Worm (Caenorhabditis elegans) whole organism, L4 larva: ENCODE data around the gene M03B6.1.

Source experiments
- ZK337.2 ChIP-seq: fragments of 200-800 bp; sonication (Bioruptor generic); IDR thresholded peaks from 2 replicates; pipeline ENCODE4 v1.3.6; 2022; ENCODE audit warnings: missing genetic modification reagents, missing genetic modification characterization, missing compliant biosample characterization
- ama-1 ChIP-seq: fragments of 150-350 bp; optimal IDR thresholded peaks from 2 replicates; lab custom pipeline; 2014; ENCODE audit warnings: inconsistent platforms, mixed read lengths
- ceh-32 ChIP-seq: sonication (generic microtip); optimal IDR thresholded peaks from 2 replicates; lab custom pipeline; 2016; ENCODE audit warnings: mild to moderate bottlenecking, missing genetic modification characterization, missing compliant biosample characterization; ENCODE audit not compliant: poor library complexity
- daf-12 ChIP-seq: fragments of 150-350 bp; optimal IDR thresholded peaks from 2 replicates; lab custom pipeline; 2014; ENCODE audit warnings: missing biosample characterization, missing genetic modification reagents, missing genetic modification characterization
- duxl-1 ChIP-seq: sonication (generic microtip); optimal IDR thresholded peaks from 2 replicates; lab custom pipeline; 2016; ENCODE audit warnings: mild to moderate bottlenecking, missing genetic modification characterization, moderate library complexity, missing compliant biosample characterization; ENCODE audit not compliant: poor library complexity
- dve-1 ChIP-seq: sonication (generic microtip); optimal IDR thresholded peaks from 2 replicates; lab custom pipeline; 2017; ENCODE audit warnings: antibody characterized with exemption, mild to moderate bottlenecking, missing genetic modification characterization, missing compliant biosample characterization; ENCODE audit not compliant: insufficient read depth
- hif-1 ChIP-seq, 2 experiments: sonication (generic microtip); optimal IDR thresholded peaks; 2 replicates each; lab custom pipeline; 2016 to 2017; ENCODE audit warnings: missing compliant biosample characterization in 2 of 2, missing genetic modification characterization in 2 of 2, missing genetic modification reagents in 2 of 2, missing genotype in 2 of 2, mild to moderate bottlenecking in 1 of 2
- pha-4 ChIP-seq, 2 experiments: fragments of 150-350 bp in 1 of 2; fragments of 200-800 bp in 1 of 2; sonication (Bioruptor generic) in 1 of 2; IDR thresholded peaks in 1 of 2; optimal IDR thresholded peaks in 1 of 2; 2 replicates each; pipeline versions ENCODE4 v1.3.6 to Lab custom; 2014 to 2022; ENCODE audit warnings: missing genetic modification characterization in 2 of 2, missing genetic modification reagents in 2 of 2, missing biosample characterization in 1 of 2, missing compliant biosample characterization in 1 of 2
- rbr-2 ChIP-seq: sonication (generic microtip); optimal IDR thresholded peaks from 2 replicates; lab custom pipeline; 2016; ENCODE audit warnings: missing genotype, missing genetic modification characterization, missing compliant biosample characterization
- skn-1 ChIP-seq: fragments of 150-350 bp; optimal IDR thresholded peaks from 2 replicates; lab custom pipeline; 2014; ENCODE audit warnings: missing biosample characterization, missing genetic modification characterization
- snpc-4 ChIP-seq: fragments of 150-350 bp; optimal IDR thresholded peaks from 2 replicates; lab custom pipeline; 2014; ENCODE audit warnings: missing biosample characterization, missing genetic modification characterization
- unc-130 ChIP-seq: sonication (generic microtip); optimal IDR thresholded peaks from 2 replicates; lab custom pipeline; 2016; ENCODE audit warnings: missing genetic modification reagents, missing genetic modification characterization, missing compliant biosample characterization
- unc-62 ChIP-seq, 3 experiments: fragments of 150-350 bp in 1 of 3; sonication (generic microtip); optimal IDR thresholded peaks in 2 of 3; peaks in 1 of 3; 1 replicate in 1 of 3; 2 replicates in 2 of 3; lab custom pipeline; 2014 to 2017; ENCODE audit warnings: missing biosample characterization in 3 of 3, missing genetic modification characterization in 3 of 3, missing genetic modification reagents in 3 of 3, missing genotype in 1 of 3

DNA sequence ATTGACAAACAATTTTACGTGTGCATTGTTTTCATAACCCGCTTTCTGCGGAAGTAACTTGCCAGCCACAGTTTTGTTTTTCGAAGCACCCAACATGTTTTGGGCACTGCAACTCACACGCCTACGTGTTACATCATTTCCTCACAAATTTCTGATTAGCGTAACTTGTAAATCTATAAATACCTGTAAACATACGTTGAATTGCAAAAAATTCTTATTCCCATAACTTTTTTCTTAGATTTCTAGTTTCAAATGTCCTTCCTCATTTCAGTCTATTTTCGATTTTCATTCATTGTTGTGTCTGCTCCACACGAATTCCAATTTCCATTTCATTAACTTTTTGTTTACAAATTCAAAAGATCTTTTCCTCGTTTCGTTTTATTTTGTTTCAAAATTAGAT is 1.1 kb upstream of the M03B6.1 start:
- TF ChIP-seq ZK337.2 (GFP tag; lab: Robert Waterston, UW) = no peak
- no peak for TF ChIP-seq ceh-32 (tag; lab: Kevin White, UChicago)
- no peak for TF ChIP-seq unc-130 (GFP tag; lab: Kevin White, UChicago)
- TF ChIP-seq dve-1 (tag; lab: Kevin White, UChicago) = no peak
- no peak for TF ChIP-seq skn-1 (tag; lab: Kevin White, UChicago)
- TF ChIP-seq daf-12 (tag; lab: Kevin White, UChicago) = no peak
- no peak for TF ChIP-seq ama-1 (lab: Kevin White, UChicago)
- no peak for TF ChIP-seq unc-62 (GFP tag; optimal IDR thresholded peaks at IDR 0.05 in 1 of 2; lab: Kevin White, UChicago)
- no peak for TF ChIP-seq unc-62 (tag; optimal IDR thresholded peaks at IDR 0.05; lab: Kevin White, UChicago)
- TF ChIP-seq pha-4 (GFP tag; IDR thresholded peaks at IDR 0.05; lab: Robert Waterston, UW) = no peak
- TF ChIP-seq pha-4 (tag; optimal IDR thresholded peaks at IDR 0.05; lab: Kevin White, UChicago) = no peak
- no peak for TF ChIP-seq rbr-2 (tag; lab: Kevin White, UChicago)
- no peak for TF ChIP-seq hif-1 (tag; optimal IDR thresholded peaks at IDR 0.05; lab: Kevin White, UChicago)
- no peak for TF ChIP-seq duxl-1 (tag; lab: Kevin White, UChicago)
- no peak for TF ChIP-seq snpc-4 (tag; lab: Kevin White, UChicago)
